Fruit fly (Drosophila melanogaster): ENCODE results near the gene Mer.

dm6 chrX:19663196-19663858 is 30.0 kb downstream of the Mer start:
- TF ChIP-seq EcR (GFP tag; optimal IDR thresholded peaks at IDR 0.05) (peak; percentile 72), Pif1A (GFP tag; optimal IDR thresholded peaks at IDR 0.05) (peak; percentile 16)
